Fruit fly (Drosophila melanogaster) whole organism: ENCODE results near the gene Alp12.

ENCODE experiments used
- CG8478 ChIP-seq: fragments of >200 bp; optimal IDR thresholded peaks from 2 replicates; lab custom pipeline; 2018; ENCODE audit warnings: inconsistent platforms
- EcR ChIP-seq, 2 experiments: fragments of >200 bp; optimal IDR thresholded peaks; 2 replicates each; lab custom pipeline; 2017; ENCODE audit warnings: missing biosample characterization in 2 of 2, missing genetic modification characterization in 2 of 2, missing genetic modification reagents in 2 of 2
- psq ChIP-seq: fragments of >200 bp; optimal IDR thresholded peaks from 2 replicates; lab custom pipeline; 2017
- usp ChIP-seq: fragments of >200 bp; optimal IDR thresholded peaks from 2 replicates; lab custom pipeline; 2017; ENCODE audit warnings: missing biosample characterization, missing genetic modification characterization, mixed read lengths

- no peak for TF ChIP-seq EcR (GFP tag; optimal IDR thresholded peaks at IDR 0.05; lab: Kevin White, UChicago)
- TF ChIP-seq CG8478 (lab: Kevin White, UChicago): no peak
- TF ChIP-seq psq (lab: Kevin White, UChicago): no peak
- no peak for TF ChIP-seq usp
Measured at dm6 chr2L:19441339-19441738, 17.5 kb downstream of the Alp12 start.
